Fruit fly (Drosophila melanogaster) whole organism, wandering third instar larva: ENCODE measurements around the gene CG14731.

ENCODE experiments used
- CG32264 ChIP-seq: fragments of 200-800 bp; sonication (Bioruptor generic); optimal IDR thresholded peaks from 2 replicates; lab custom pipeline; 2016; ENCODE audit warnings: missing biosample characterization, missing genetic modification characterization
- CG9705 ChIP-seq: fragments of 200-800 bp; sonication (Bioruptor generic); optimal IDR thresholded peaks from 2 replicates; lab custom pipeline; 2018; ENCODE audit warnings: missing biosample characterization, mild to moderate bottlenecking, missing genetic modification characterization
- CrebA ChIP-seq: fragments of 200-800 bp; sonication (Bioruptor generic); optimal IDR thresholded peaks from 2 replicates; lab custom pipeline; 2016; ENCODE audit warnings: missing biosample characterization, mild to moderate bottlenecking, missing genetic modification characterization, borderline replicate concordance
- Dfd ChIP-seq: fragments of >200 bp; optimal IDR thresholded peaks from 2 replicates; lab custom pipeline; 2017; ENCODE audit warnings: missing biosample characterization, missing genetic modification characterization
- Dif ChIP-seq: fragments of 200-275, 200-300 bp; sonication (Bioruptor generic); optimal IDR thresholded peaks from 2 replicates; lab custom pipeline; 2018; ENCODE audit warnings: missing biosample characterization, missing genetic modification characterization; ENCODE audit not compliant: partially characterized antibody
- Hnf4 ChIP-seq: fragments of 200-800 bp; sonication (Bioruptor generic); optimal IDR thresholded peaks from 2 replicates; lab custom pipeline; 2016; ENCODE audit warnings: missing biosample characterization, mild to moderate bottlenecking, missing genetic modification characterization
- Hr83 ChIP-seq: fragments of 200-300 bp; sonication (Bioruptor generic); optimal IDR thresholded peaks from 2 replicates; lab custom pipeline; 2016; ENCODE audit warnings: missing biosample characterization, mild to moderate bottlenecking, missing genetic modification characterization, moderate library complexity; ENCODE audit not compliant: poor library complexity, severe bottlenecking
- Jra ChIP-seq: sonication (Bioruptor generic); optimal IDR thresholded peaks from 2 replicates; lab custom pipeline; 2016; ENCODE audit warnings: missing biosample characterization, missing genetic modification characterization
- Mio ChIP-seq: sonication (Bioruptor generic); optimal IDR thresholded peaks from 2 replicates; lab custom pipeline; 2016; ENCODE audit warnings: missing biosample characterization, missing genetic modification characterization
- Myc ChIP-seq: fragments of >200 bp; optimal IDR thresholded peaks from 2 replicates; lab custom pipeline; 2017
- OdsH ChIP-seq: fragments of 200-800 bp; sonication (Bioruptor generic); optimal IDR thresholded peaks from 2 replicates; lab custom pipeline; 2016; ENCODE audit warnings: missing biosample characterization, mild to moderate bottlenecking, missing genetic modification characterization
- Rel ChIP-seq, 2 experiments: fragments of 200-800 bp; sonication (Bioruptor generic) in 1 of 2; optimal IDR thresholded peaks; 2 replicates in 1 of 2; 3 replicates in 1 of 2; lab custom pipeline; 2016 to 2019; ENCODE audit warnings: mild to moderate bottlenecking in 2 of 2, missing biosample characterization in 2 of 2, missing genetic modification characterization in 2 of 2, moderate library complexity in 1 of 2
- Sp1 ChIP-seq: fragments of 200-800 bp; sonication (Bioruptor generic); optimal IDR thresholded peaks from 3 replicates; lab custom pipeline; 2019; ENCODE audit warnings: missing biosample characterization, mild to moderate bottlenecking, missing genetic modification characterization, moderate library complexity
- Vsx2 ChIP-seq: fragments of 200-300, 225-300 bp; sonication (Bioruptor generic); optimal IDR thresholded peaks from 2 replicates; lab custom pipeline; 2018; ENCODE audit warnings: missing biosample characterization, missing genetic modification characterization; ENCODE audit not compliant: partially characterized antibody
- br ChIP-seq: fragments of 200-800 bp; sonication (Bioruptor generic); optimal IDR thresholded peaks from 2 replicates; lab custom pipeline; 2016; ENCODE audit warnings: missing biosample characterization, missing genetic modification characterization
- dl ChIP-seq, 2 experiments: fragments of 175-275, 200-275 bp in 1 of 2; fragments of 200-275 bp in 1 of 2; sonication (Bioruptor generic); optimal IDR thresholded peaks; lab custom pipeline; 2018; ENCODE audit warnings: mild to moderate bottlenecking in 2 of 2, missing biosample characterization in 2 of 2, missing genetic modification characterization in 2 of 2, moderate library complexity in 2 of 2; ENCODE audit not compliant: partially characterized antibody in 2 of 2, insufficient read depth in 1 of 2
- dmrt93B ChIP-seq: fragments of 200-800 bp; sonication (Bioruptor generic); optimal IDR thresholded peaks from 2 replicates; lab custom pipeline; 2018; ENCODE audit warnings: missing biosample characterization, mild to moderate bottlenecking, missing genetic modification characterization
- ey ChIP-seq: fragments of 200-800 bp; sonication (Bioruptor generic); optimal IDR thresholded peaks from 2 replicates; lab custom pipeline; 2016; ENCODE audit warnings: missing biosample characterization, missing genetic modification characterization
- foxo ChIP-seq, 2 experiments: fragments of 200-800 bp; sonication (Bioruptor generic); optimal IDR thresholded peaks; 2 replicates in 1 of 2; 3 replicates in 1 of 2; lab custom pipeline; 2016 to 2017; ENCODE audit warnings: missing biosample characterization in 2 of 2, missing genetic modification characterization in 2 of 2
- fru ChIP-seq: fragments of 200-800 bp; sonication (Bioruptor generic); optimal IDR thresholded peaks from 3 replicates; lab custom pipeline; 2016; ENCODE audit warnings: missing biosample characterization, mild to moderate bottlenecking, missing genetic modification characterization
- h ChIP-seq: fragments of 200-800 bp; sonication (Bioruptor generic); optimal IDR thresholded peaks from 3 replicates; lab custom pipeline; 2016; ENCODE audit warnings: missing biosample characterization, mild to moderate bottlenecking, missing genetic modification characterization
- jim ChIP-seq: fragments of 175-275, 200-325 bp; sonication (Bioruptor generic); optimal IDR thresholded peaks from 2 replicates; lab custom pipeline; 2016; ENCODE audit warnings: missing biosample characterization, mild to moderate bottlenecking, missing genetic modification characterization
- lola ChIP-seq: fragments of >200 bp; optimal IDR thresholded peaks from 2 replicates; lab custom pipeline; 2017; ENCODE audit warnings: missing biosample characterization, missing genetic modification characterization
- psq ChIP-seq: fragments of 200-800 bp; sonication (Bioruptor generic); optimal IDR thresholded peaks from 3 replicates; lab custom pipeline; 2017; ENCODE audit warnings: missing biosample characterization, mild to moderate bottlenecking, missing genetic modification characterization, moderate library complexity
- rgr ChIP-seq: fragments of 200-800 bp; sonication (Bioruptor generic); optimal IDR thresholded peaks from 3 replicates; lab custom pipeline; 2016; ENCODE audit warnings: missing biosample characterization, mild to moderate bottlenecking, missing genetic modification characterization
- sage ChIP-seq: fragments of 200-800 bp; sonication (Bioruptor generic); optimal IDR thresholded peaks from 2 replicates; lab custom pipeline; 2016; ENCODE audit warnings: missing biosample characterization, mild to moderate bottlenecking, missing genetic modification characterization
- sv ChIP-seq: fragments of 200-800 bp; sonication (Bioruptor generic); optimal IDR thresholded peaks from 3 replicates; lab custom pipeline; 2016; ENCODE audit warnings: missing biosample characterization, missing genetic modification characterization
- tai ChIP-seq: sonication (Bioruptor generic); optimal IDR thresholded peaks from 2 replicates; lab custom pipeline; 2016; ENCODE audit warnings: missing biosample characterization, missing genetic modification characterization
- usp ChIP-seq: fragments of >200 bp; optimal IDR thresholded peaks from 2 replicates; lab custom pipeline; 2017; ENCODE audit warnings: missing biosample characterization, missing genetic modification characterization
- woc ChIP-seq: sonication (Bioruptor generic); optimal IDR thresholded peaks from 2 replicates; lab custom pipeline; 2016; ENCODE audit warnings: missing biosample characterization, mild to moderate bottlenecking, missing genetic modification characterization

CG14731 gene

dm6 chr3R:11933903-11934302 lies 2.8 kb downstream of the CG14731 start:
- TF ChIP-seq dl (GFP tag; optimal IDR thresholded peaks at IDR 0.05; lab: Kevin White, UChicago; ENCODE audit: insufficient read depth in 1 of 2, partially characterized antibody in 2 of 2) (no peak), Dfd (GFP tag; lab: Kevin White, UChicago) (no peak), br (GFP tag; lab: Kevin White, UChicago) (no peak), Vsx2 (GFP tag; lab: Kevin White, UChicago) (no peak), OdsH (GFP tag; lab: Kevin White, UChicago) (no peak), fru (GFP tag; lab: Kevin White, UChicago) (no peak), Rel (GFP tag; optimal IDR thresholded peaks at IDR 0.05; lab: Kevin White, UChicago) (no peak), Rel (tag; optimal IDR thresholded peaks at IDR 0.05; lab: Kevin White, UChicago) (no peak), tai (GFP tag; lab: Kevin White, UChicago) (no peak), Mio (no peak), ey (GFP tag; lab: Kevin White, UChicago) (no peak)

- peak; percentile 21 for TF ChIP-seq rgr (GFP tag; lab: Kevin White, UChicago)
- TF ChIP-seq foxo (GFP tag; optimal IDR thresholded peaks at IDR 0.05; lab: Kevin White, UChicago), result peak in 1 of 2 experiments; percentile 55
- peak; percentile 51 for TF ChIP-seq psq (GFP tag; lab: Kevin White, UChicago)
- peak; percentile 43 for TF ChIP-seq h
- TF ChIP-seq Hr83 (GFP tag; lab: Kevin White, UChicago), result peak; percentile 26
- no peak for TF ChIP-seq sv
- TF ChIP-seq CG32264 (GFP tag; lab: Kevin White, UChicago), result no peak
- peak; percentile 32 for TF ChIP-seq sage (GFP tag; lab: Kevin White, UChicago)
- no peak for TF ChIP-seq dmrt93B (GFP tag; lab: Kevin White, UChicago)
- TF ChIP-seq dl (GFP tag; optimal IDR thresholded peaks at IDR 0.05; lab: Kevin White, UChicago; ENCODE audit: insufficient read depth in 1 of 2, partially characterized antibody in 2 of 2), result peak; percentile 2 to 26
- TF ChIP-seq CrebA (GFP tag; lab: Kevin White, UChicago), result peak; percentile 67
- no peak for TF ChIP-seq jim (GFP tag; lab: Kevin White, UChicago)
- TF ChIP-seq Vsx2 (GFP tag; lab: Kevin White, UChicago), result peak; percentile 30
- TF ChIP-seq ey (GFP tag; lab: Kevin White, UChicago), result peak; percentile 44
- TF ChIP-seq Rel (GFP tag; optimal IDR thresholded peaks at IDR 0.05; lab: Kevin White, UChicago), result peak; percentile 8
- no peak for TF ChIP-seq Rel (tag; optimal IDR thresholded peaks at IDR 0.05; lab: Kevin White, UChicago)
- TF ChIP-seq Sp1, result no peak
- no peak for TF ChIP-seq lola (GFP tag; lab: Kevin White, UChicago)
- peak; percentile 31 for TF ChIP-seq OdsH (GFP tag; lab: Kevin White, UChicago)
- peak; percentile 48 for TF ChIP-seq Dif (GFP tag; lab: Kevin White, UChicago)
- no peak for TF ChIP-seq usp (GFP tag; lab: Kevin White, UChicago)
- TF ChIP-seq Jra, result peak; percentile 9
- peak; percentile 20 for TF ChIP-seq br (GFP tag; lab: Kevin White, UChicago)
- no peak for TF ChIP-seq Hnf4 (GFP tag; lab: Kevin White, UChicago)
- TF ChIP-seq fru (GFP tag; lab: Kevin White, UChicago), result peak; percentile 52
- TF ChIP-seq tai (GFP tag; lab: Kevin White, UChicago), result no peak
- TF ChIP-seq woc (GFP tag; lab: Kevin White, UChicago), result peak; percentile 56
Measured at dm6 chr3R:11937427-11938114, 6.5 kb downstream of the CG14731 start.

DNA sequence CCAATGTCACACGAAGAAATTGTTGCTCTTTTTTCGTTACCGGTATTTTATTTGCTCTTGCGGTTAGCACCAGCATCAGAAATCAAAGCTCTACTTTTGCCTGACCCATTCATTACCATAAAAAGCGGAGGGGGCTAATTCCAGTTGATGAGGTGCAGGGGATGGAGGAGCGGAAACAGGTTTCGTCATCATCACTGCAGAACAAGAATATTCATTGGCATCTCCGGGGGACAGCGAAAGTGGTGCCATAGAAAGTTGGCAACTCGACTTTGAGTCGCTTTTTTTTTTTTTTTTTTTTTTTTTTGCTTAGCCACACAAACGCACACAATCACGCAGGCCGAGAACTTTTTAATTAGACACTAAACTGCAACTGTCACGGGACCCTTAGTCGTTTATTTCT lies 10.1 kb downstream of the CG14731 start:
- no peak for TF ChIP-seq Myc (lab: Kevin White, UChicago)
- TF ChIP-seq Vsx2 (GFP tag; lab: Kevin White, UChicago), result peak; percentile 62
- TF ChIP-seq jim (GFP tag; lab: Kevin White, UChicago), result no peak
- TF ChIP-seq CG9705 (GFP tag; lab: Kevin White, UChicago), result no peak
